Worm (Caenorhabditis elegans) whole organism, early embryonic: ENCODE results near the gene Y43F8C.13.

ENCODE experiments used
- ama-1 ChIP-seq: fragments of 150-350 bp; optimal IDR thresholded peaks from 2 replicates; lab custom pipeline; 2014
- hmbx-1 ChIP-seq: sonication (generic microtip); optimal IDR thresholded peaks from 2 replicates; lab custom pipeline; 2016; ENCODE audit warnings: mild to moderate bottlenecking, missing genetic modification characterization, missing compliant biosample characterization
- pes-1 ChIP-seq: fragments of 200-800 bp; sonication (Bioruptor generic); IDR thresholded peaks from 2 replicates; pipeline ENCODE4 v1.3.6; 2022; ENCODE audit warnings: missing genetic modification reagents, missing genetic modification characterization, missing compliant biosample characterization
- tbx-11 ChIP-seq: fragments of 200-800 bp; sonication (Bioruptor generic); IDR thresholded peaks from 2 replicates; pipeline ENCODE4 v1.3.6; 2022; ENCODE audit warnings: missing genetic modification characterization, missing compliant biosample characterization

ce11 chrV:19643903-19644302 is 53.3 kb downstream of the Y43F8C.13 start, which contains the start of the genes Y43F8C.7 and mrps-28:
- no peak for TF ChIP-seq hmbx-1 (tag; lab: Kevin White, UChicago)
- TF ChIP-seq tbx-11 (GFP tag; lab: Robert Waterston, UW): no peak
- TF ChIP-seq pes-1: no peak
- no peak for TF ChIP-seq ama-1
